Worm (Caenorhabditis elegans): Measurements from ENCODE around the gene Y53C12A.11.

The Y53C12A.11 gene

ce11 chrII:9713083-9713482 lies 5.4 kb downstream of the Y53C12A.11 start:
- peak; percentile 31 for TF ChIP-seq nhr-25 (tag; optimal IDR thresholded peaks at IDR 0.05)
- peak; percentile 12 for TF ChIP-seq sma-9 (GFP tag; optimal IDR thresholded peaks at IDR 0.05)
- TF ChIP-seq sma-9 (tag; optimal IDR thresholded peaks at IDR 0.05), result no peak
- no peak for TF ChIP-seq egl-27 (tag; optimal IDR thresholded peaks at IDR 0.05)
- no peak for TF ChIP-seq ama-1 (optimal IDR thresholded peaks at IDR 0.05)

ce11 chrII:9708835-9709299 lies 9.6 kb downstream of the Y53C12A.11 start, which contains the start of gene glt-5:
TSS of gene glt-5 (minus strand) at chrII:9708885.
- TF ChIP-seq sma-9 (GFP tag; optimal IDR thresholded peaks at IDR 0.05) (peak; percentile 51), sma-9 (tag; optimal IDR thresholded peaks at IDR 0.05) (no peak), fos-1 (tag; optimal IDR thresholded peaks at IDR 0.05) (no peak)

ce11 chrII:9706207-9706606 lies 12.3 kb downstream of the Y53C12A.11 start, which contains the start of gene Y53C12A.3:
TSS of gene Y53C12A.3 (minus strand) at chrII:9706240.
- TF ChIP-seq mdl-1 (tag; optimal IDR thresholded peaks at IDR 0.05), result no peak
- peak; percentile 40 for TF ChIP-seq C34F6.9 (tag; optimal IDR thresholded peaks at IDR 0.05)
- peak; percentile 7 for TF ChIP-seq nhr-129 (tag; optimal IDR thresholded peaks at IDR 0.05)
- peak; percentile 79 for TF ChIP-seq unc-55 (GFP tag; optimal IDR thresholded peaks at IDR 0.05)
- no peak for TF ChIP-seq nhr-11 (tag; optimal IDR thresholded peaks at IDR 0.05)
- peak; percentile 17 for TF ChIP-seq fos-1 (tag; optimal IDR thresholded peaks at IDR 0.05)
- peak; percentile 34 for TF ChIP-seq lin-13 (GFP tag; optimal IDR thresholded peaks at IDR 0.05)
- TF ChIP-seq alr-1 (tag; optimal IDR thresholded peaks at IDR 0.05), result no peak
- TF ChIP-seq blmp-1 (tag; optimal IDR thresholded peaks at IDR 0.05; ENCODE audit: insufficient read depth), result peak; percentile 24
- TF ChIP-seq lsy-2 (tag; optimal IDR thresholded peaks at IDR 0.05), result peak in 1 of 2 experiments; percentile 74
- TF ChIP-seq crh-2 (tag; optimal IDR thresholded peaks at IDR 0.05), result peak; percentile 39
- TF ChIP-seq sma-3 (GFP tag; optimal IDR thresholded peaks at IDR 0.05), result peak; percentile 7
- TF ChIP-seq unc-39 (tag; optimal IDR thresholded peaks at IDR 0.05), result no peak
- peak; percentile 91 for TF ChIP-seq gmeb-1 (tag; optimal IDR thresholded peaks at IDR 0.05)

- TF ChIP-seq Y55F3AM.14 (GFP tag; optimal IDR thresholded peaks at IDR 0.05) (no peak), nhr-25 (tag; optimal IDR thresholded peaks at IDR 0.05) (no peak), nhr-12 (tag; optimal IDR thresholded peaks at IDR 0.05) (no peak), nhr-6 (tag; optimal IDR thresholded peaks at IDR 0.05) (no peak), mbf-1 (tag; optimal IDR thresholded peaks at IDR 0.05) (no peak), ceh-82 (tag; optimal IDR thresholded peaks at IDR 0.05) (no peak), sma-9 (GFP tag; optimal IDR thresholded peaks at IDR 0.05) (no peak), sma-9 (tag; optimal IDR thresholded peaks at IDR 0.05) (no peak)
Observed at ce11 chrII:9704746-9705145, 13.8 kb downstream of the Y53C12A.11 start, which contains the start of gene Y53C12A.10. TSS of gene Y53C12A.10 (minus strand) at chrII:9704846.

- TF ChIP-seq ZK546.5 (tag; optimal IDR thresholded peaks at IDR 0.05) (no peak), unc-55 (GFP tag; optimal IDR thresholded peaks at IDR 0.05) (no peak), nhr-237 (tag; optimal IDR thresholded peaks at IDR 0.05) (no peak), aly-2 (tag; optimal IDR thresholded peaks at IDR 0.05) (no peak), ztf-4 (tag; optimal IDR thresholded peaks at IDR 0.05) (no peak), Y55F3AM.14 (GFP tag; optimal IDR thresholded peaks at IDR 0.05) (no peak), nhr-25 (tag; optimal IDR thresholded peaks at IDR 0.05) (no peak), sem-4 (tag; optimal IDR thresholded peaks at IDR 0.05) (no peak), alr-1 (tag; optimal IDR thresholded peaks at IDR 0.05) (no peak), egl-27 (tag; optimal IDR thresholded peaks at IDR 0.05) (no peak), ama-1 (optimal IDR thresholded peaks at IDR 0.05) (no peak)
Observed at ce11 chrII:9703601-9704000, 14.9 kb downstream of the Y53C12A.11 start, which contains the start of gene mop-25.2. TSS of gene mop-25.2 (minus strand) at chrII:9703701.

- TF ChIP-seq Y55F3AM.14 (GFP tag; optimal IDR thresholded peaks at IDR 0.05) (no peak), ztf-11 (tag; optimal IDR thresholded peaks at IDR 0.05) (no peak), elt-3 (tag; optimal IDR thresholded peaks at IDR 0.05) (no peak), gmeb-1 (tag; optimal IDR thresholded peaks at IDR 0.05) (no peak), sem-4 (tag; optimal IDR thresholded peaks at IDR 0.05) (no peak), unc-55 (GFP tag; optimal IDR thresholded peaks at IDR 0.05) (no peak), mdl-1 (tag; optimal IDR thresholded peaks at IDR 0.05) (no peak), unc-39 (tag; optimal IDR thresholded peaks at IDR 0.05) (no peak), nhr-11 (tag; optimal IDR thresholded peaks at IDR 0.05) (no peak), snpc-4 (tag; optimal IDR thresholded peaks at IDR 0.05) (no peak), dmd-4 (tag; optimal IDR thresholded peaks at IDR 0.05) (no peak), ztf-4 (tag; optimal IDR thresholded peaks at IDR 0.05) (no peak), nhr-25 (tag; optimal IDR thresholded peaks at IDR 0.05) (no peak), skn-1 (tag; optimal IDR thresholded peaks at IDR 0.05) (no peak), ceh-16 (tag; optimal IDR thresholded peaks at IDR 0.05) (no peak), F13H6.1 (tag; optimal IDR thresholded peaks at IDR 0.05) (no peak), alr-1 (tag; optimal IDR thresholded peaks at IDR 0.05) (no peak), blmp-1 (tag; optimal IDR thresholded peaks at IDR 0.05; ENCODE audit: insufficient read depth) (no peak), nhr-21 (tag; optimal IDR thresholded peaks at IDR 0.05) (no peak), lsy-2 (tag; optimal IDR thresholded peaks at IDR 0.05) (no peak)
Observed at ce11 chrII:9700363-9700762, 18.1 kb downstream of the Y53C12A.11 start, which contains the start of the genes Y53C12A.8 and Y53C12A.7. TSS of gene Y53C12A.8 (minus strand) at chrII:9700463. TSS of gene Y53C12A.7 (plus strand) at chrII:9700543.
